Worm (Caenorhabditis elegans): ENCODE measurements around the gene M151.10.

DNA sequence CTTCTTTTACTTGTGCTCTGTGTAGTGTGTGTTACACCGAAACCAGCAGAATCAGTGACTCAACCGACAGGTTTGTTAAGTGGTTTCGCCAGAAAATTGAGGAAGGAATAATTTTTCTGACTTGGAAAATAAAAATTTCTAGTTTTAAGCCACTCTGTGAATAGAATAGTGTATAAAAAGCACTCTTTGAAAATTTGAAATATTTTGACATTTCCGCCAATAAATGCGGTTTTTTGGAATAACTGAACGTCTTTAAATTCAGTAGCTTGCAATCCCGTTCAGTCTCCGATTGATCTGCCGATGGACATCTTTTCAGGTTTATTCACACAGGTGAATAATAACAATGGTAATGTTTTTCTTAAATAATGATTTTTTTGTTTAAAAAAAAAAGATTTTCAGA, 24.4 kb upstream of the M151.10 start, which contains the start of gene F19B10.3:
- no peak for TF ChIP-seq ces-1 (GFP tag; optimal IDR thresholded peaks at IDR 0.05)
- TF ChIP-seq elt-3 (tag; optimal IDR thresholded peaks at IDR 0.05) = no peak
- no peak for TF ChIP-seq snpc-4 (tag; optimal IDR thresholded peaks at IDR 0.05)
- no peak for TF ChIP-seq ceh-39 (tag; optimal IDR thresholded peaks at IDR 0.05)
- TF ChIP-seq mab-5 (tag; optimal IDR thresholded peaks at IDR 0.05) = no peak
- no peak for TF ChIP-seq lin-13 (tag; optimal IDR thresholded peaks at IDR 0.05)
- no peak for TF ChIP-seq nhr-76 (tag; optimal IDR thresholded peaks at IDR 0.05)
- no peak for TF ChIP-seq nhr-237 (tag; optimal IDR thresholded peaks at IDR 0.05)
- no peak for TF ChIP-seq unc-39 (tag; optimal IDR thresholded peaks at IDR 0.05)
- TF ChIP-seq mep-1 (tag; optimal IDR thresholded peaks at IDR 0.05) = no peak
